Fruit fly (Drosophila melanogaster): Measurements from ENCODE around the gene red.

The red gene

dm6 chr3R:14298078-14298896 lies 9.4 kb downstream of the red start:
- TF ChIP-seq CG8478 (optimal IDR thresholded peaks at IDR 0.05) (no peak), CTCF (optimal IDR thresholded peaks at IDR 0.05) (no peak)

- TF ChIP-seq CG8478 (optimal IDR thresholded peaks at IDR 0.05): no peak
- no peak for TF ChIP-seq CTCF (optimal IDR thresholded peaks at IDR 0.05)
These were observed 11.0 kb downstream of the red start for dm6 chr3R:14299891-14300290.

dm6 chr3R:14302128-14302527 lies 13.3 kb downstream of the red start, which contains the start of gene IFT54:
Gene IFT54 (plus strand): TSS chr3R:14302428.
- TF ChIP-seq CTCF (optimal IDR thresholded peaks at IDR 0.05): no peak
- TF ChIP-seq CG8478 (optimal IDR thresholded peaks at IDR 0.05): no peak

dm6 chr3R:14307972-14308673 lies 19.3 kb downstream of the red start:
- TF ChIP-seq CG8478 (optimal IDR thresholded peaks at IDR 0.05) (no peak), CTCF (optimal IDR thresholded peaks at IDR 0.05) (peak in 1 of 2 experiments; percentile 26)

dm6 chr3R:14308801-14309217 lies 19.9 kb downstream of the red start, which contains the start of gene Polr2I:
Gene Polr2I (plus strand): TSS chr3R:14309089.
- TF ChIP-seq CG8478 (optimal IDR thresholded peaks at IDR 0.05): no peak
- no peak for TF ChIP-seq CTCF (optimal IDR thresholded peaks at IDR 0.05)

dm6 chr3R:14310062-14310461 lies 21.2 kb downstream of the red start, which contains the start of gene CG31321:
Gene CG31321 (plus strand): TSS chr3R:14310362.
- TF ChIP-seq CG8478 (optimal IDR thresholded peaks at IDR 0.05): no peak
- no peak for TF ChIP-seq CTCF (optimal IDR thresholded peaks at IDR 0.05)

- no peak for TF ChIP-seq CTCF (optimal IDR thresholded peaks at IDR 0.05)
- TF ChIP-seq CG8478 (optimal IDR thresholded peaks at IDR 0.05): no peak
These were observed 22.2 kb downstream of the red start for dm6 chr3R:14311027-14311426.

dm6 chr3R:14314554-14314953 lies 25.7 kb downstream of the red start, which contains the start of gene Crz:
Gene Crz (plus strand): TSS chr3R:14314854.
- TF ChIP-seq CG8478 (optimal IDR thresholded peaks at IDR 0.05): no peak
- TF ChIP-seq CTCF (optimal IDR thresholded peaks at IDR 0.05): no peak

dm6 chr3R:14315912-14316444 lies 27.1 kb downstream of the red start, which contains the start of gene Set8:
Gene Set8 (plus strand): TSS chr3R:14316038.
- TF ChIP-seq CTCF (optimal IDR thresholded peaks at IDR 0.05): no peak
- TF ChIP-seq CG8478 (optimal IDR thresholded peaks at IDR 0.05): no peak

dm6 chr3R:14326250-14327112 lies 37.6 kb downstream of the red start, which contains the start of the genes Afti and ATPsynE:
Gene Afti (minus strand): TSS chr3R:14326689.
Gene ATPsynE (plus strand): TSS chr3R:14326947.
- TF ChIP-seq CG8478 (optimal IDR thresholded peaks at IDR 0.05) (no peak), CTCF (optimal IDR thresholded peaks at IDR 0.05) (peak in 1 of 2 experiments; percentile 20)

- TF ChIP-seq CTCF (optimal IDR thresholded peaks at IDR 0.05): no peak
- TF ChIP-seq CG8478 (optimal IDR thresholded peaks at IDR 0.05): no peak
These were observed 38.2 kb downstream of the red start for dm6 chr3R:14327113-14327466.

dm6 chr3R:14327472-14328104 lies 38.7 kb downstream of the red start, which contains the start of gene spn-B:
Gene spn-B (plus strand): TSS chr3R:14328051.
- TF ChIP-seq CG8478 (optimal IDR thresholded peaks at IDR 0.05) (no peak), CTCF (optimal IDR thresholded peaks at IDR 0.05) (no peak)

- no peak for TF ChIP-seq CG8478 (optimal IDR thresholded peaks at IDR 0.05)
- TF ChIP-seq CTCF (optimal IDR thresholded peaks at IDR 0.05): no peak
These were observed 40.7 kb downstream of the red start for dm6 chr3R:14329549-14329948.

dm6 chr3R:14330654-14331053 lies 41.8 kb downstream of the red start:
- TF ChIP-seq CG8478 (optimal IDR thresholded peaks at IDR 0.05) (no peak), CTCF (optimal IDR thresholded peaks at IDR 0.05) (no peak)

All from S2 (cell line).